Fruit fly (Drosophila melanogaster) whole organism, embryonic: ENCODE data around the gene Mdh1.

Experiments used
- Ada2b ChIP-seq: fragments of 200-800 bp; sonication (Bioruptor generic); IDR thresholded peaks from 2 replicates; pipeline ENCODE4 v1.3.6; 2022; ENCODE audit warnings: missing biosample characterization, missing genetic modification characterization
- BEAF-32 ChIP-seq: fragments of 200-800 bp; sonication (Bioruptor generic); optimal IDR thresholded peaks from 3 replicates; lab custom pipeline; 2017; ENCODE audit warnings: missing biosample characterization, missing genetic modification characterization, mild to moderate bottlenecking, moderate library complexity, missing genetic modification reagents
- CG10321 ChIP-seq: fragments of 200-800 bp; sonication (Bioruptor generic); IDR thresholded peaks from 2 replicates; pipeline ENCODE4 v1.3.6; 2022; ENCODE audit warnings: missing biosample characterization, missing genetic modification characterization
- CG10431 ChIP-seq: fragments of 200-800 bp; sonication (Bioruptor generic); optimal IDR thresholded peaks from 3 replicates; lab custom pipeline; 2018; ENCODE audit warnings: missing biosample characterization, mild to moderate bottlenecking, missing genetic modification characterization
- CG10654 ChIP-seq: fragments of 200-800 bp; sonication (Bioruptor generic); optimal IDR thresholded peaks from 2 replicates; lab custom pipeline; 2016; ENCODE audit warnings: missing biosample characterization, missing genetic modification characterization
- CG13424 ChIP-seq: fragments of 200-800 bp; sonication (Bioruptor generic); optimal IDR thresholded peaks from 2 replicates; lab custom pipeline; 2019; ENCODE audit warnings: missing biosample characterization, mild to moderate bottlenecking, missing genetic modification characterization, moderate library complexity
- CG13775 ChIP-seq: fragments of 200-800 bp; sonication (Bioruptor generic); optimal IDR thresholded peaks from 3 replicates; lab custom pipeline; 2017; ENCODE audit warnings: missing biosample characterization, mild to moderate bottlenecking, missing genetic modification characterization
- CG14050 ChIP-seq: fragments of 200-800 bp; sonication (Bioruptor generic); IDR thresholded peaks from 3 replicates; pipeline ENCODE4 v1.3.6; 2022; ENCODE audit warnings: missing biosample characterization, missing genetic modification characterization
- CG15269 ChIP-seq: fragments of 200-800 bp; sonication (Bioruptor generic); optimal IDR thresholded peaks from 2 replicates; lab custom pipeline; 2018; ENCODE audit warnings: missing biosample characterization, mild to moderate bottlenecking, missing genetic modification characterization, moderate library complexity
- CG18011 ChIP-seq: fragments of 200-800 bp; sonication (Bioruptor generic); optimal IDR thresholded peaks from 2 replicates; lab custom pipeline; 2017; ENCODE audit warnings: missing biosample characterization, missing genetic modification characterization, mild to moderate bottlenecking, moderate library complexity, missing genotype
- CG18764 ChIP-seq: fragments of 200-800 bp; sonication (Bioruptor generic); optimal IDR thresholded peaks from 3 replicates; lab custom pipeline; 2016; ENCODE audit warnings: missing biosample characterization, missing genetic modification characterization
- CG2116 ChIP-seq: fragments of 200-800 bp; sonication (Bioruptor generic); optimal IDR thresholded peaks from 3 replicates; lab custom pipeline; 2018; ENCODE audit warnings: missing biosample characterization, mild to moderate bottlenecking, missing genetic modification characterization
- CG30403 ChIP-seq: fragments of 200-800 bp; sonication (Bioruptor generic); optimal IDR thresholded peaks from 3 replicates; lab custom pipeline; 2016; ENCODE audit warnings: missing biosample characterization, missing genetic modification characterization
- CG3065 ChIP-seq: fragments of 200-800 bp; sonication (Bioruptor generic); optimal IDR thresholded peaks from 2 replicates; lab custom pipeline; 2016; ENCODE audit warnings: missing biosample characterization, missing genetic modification characterization
- CG32767 ChIP-seq: fragments of 200-800 bp; sonication (Bioruptor generic); IDR thresholded peaks from 2 replicates; pipeline ENCODE4 v1.3.6; 2022; ENCODE audit warnings: missing biosample characterization, missing genetic modification characterization
- CG4328 ChIP-seq: fragments of 200-800 bp; sonication (Bioruptor generic); optimal IDR thresholded peaks from 3 replicates; lab custom pipeline; 2017; ENCODE audit warnings: missing biosample characterization, missing genetic modification reagents, missing genetic modification characterization
- CG6791 ChIP-seq: fragments of 200-800 bp; sonication (Bioruptor generic); IDR thresholded peaks from 3 replicates; pipeline ENCODE4 v1.3.6; 2022; ENCODE audit warnings: missing biosample characterization, missing genetic modification characterization; ENCODE audit not compliant: partially characterized antibody
- CG7556 ChIP-seq: fragments of 200-800 bp; sonication (Bioruptor generic); optimal IDR thresholded peaks from 2 replicates; lab custom pipeline; 2017; ENCODE audit warnings: missing biosample characterization, mild to moderate bottlenecking, missing genetic modification characterization
- CG8388 ChIP-seq: fragments of 200-800 bp; sonication (Bioruptor generic); optimal IDR thresholded peaks from 2 replicates; lab custom pipeline; 2019; ENCODE audit warnings: missing biosample characterization, mild to moderate bottlenecking, missing genetic modification characterization, moderate library complexity
- CG9609 ChIP-seq: fragments of 200-800 bp; sonication (Bioruptor generic); optimal IDR thresholded peaks from 3 replicates; lab custom pipeline; 2016; ENCODE audit warnings: missing biosample characterization, missing genetic modification characterization
- Camta ChIP-seq: fragments of 200-800 bp; sonication (Bioruptor generic); optimal IDR thresholded peaks from 2 replicates; lab custom pipeline; 2016; ENCODE audit warnings: missing biosample characterization, missing genetic modification characterization
- CkIIα-i1 ChIP-seq: fragments of 200-800 bp; sonication (Bioruptor generic); IDR thresholded peaks from 2 replicates; pipeline ENCODE4 v1.3.6; 2022; ENCODE audit warnings: missing biosample characterization, missing genetic modification characterization
- Dip2 ChIP-seq: fragments of 200-800 bp; sonication (Bioruptor generic); IDR thresholded peaks from 2 replicates; pipeline ENCODE4 v1.3.6; 2022; ENCODE audit warnings: missing biosample characterization, missing genetic modification characterization
- E2f2 ChIP-seq: fragments of 200-800 bp; sonication (Bioruptor generic); IDR thresholded peaks from 2 replicates; pipeline ENCODE4 v1.3.6; 2022; ENCODE audit warnings: missing biosample characterization, missing genetic modification characterization
- H15 ChIP-seq: fragments of 200-800 bp; sonication (Bioruptor generic); IDR thresholded peaks from 3 replicates; pipeline ENCODE4 v1.3.6; 2022; ENCODE audit warnings: missing biosample characterization, missing genetic modification characterization
- HLHmδ ChIP-seq: fragments of 200-800 bp; sonication (Bioruptor generic); optimal IDR thresholded peaks from 2 replicates; lab custom pipeline; 2018; ENCODE audit warnings: missing biosample characterization, mild to moderate bottlenecking, missing genetic modification characterization, moderate library complexity
- HmgD ChIP-seq: fragments of 200-800 bp; sonication (Bioruptor generic); optimal IDR thresholded peaks from 3 replicates; lab custom pipeline; 2016; ENCODE audit warnings: missing biosample characterization, missing genetic modification characterization
- NK7.1 ChIP-seq: fragments of 200-800 bp; sonication (Bioruptor generic); optimal IDR thresholded peaks from 3 replicates; lab custom pipeline; 2016; ENCODE audit warnings: missing biosample characterization, missing genetic modification characterization
- Neu2 ChIP-seq: fragments of 200-800 bp; sonication (Bioruptor generic); optimal IDR thresholded peaks from 3 replicates; lab custom pipeline; 2016; ENCODE audit warnings: missing biosample characterization, missing genetic modification characterization, borderline replicate concordance
- Nf-YC ChIP-seq: fragments of 200-800 bp; optimal IDR thresholded peaks from 3 replicates; lab custom pipeline; 2019; ENCODE audit warnings: missing biosample characterization, mild to moderate bottlenecking, missing genetic modification characterization, moderate library complexity
- Oaz ChIP-seq: fragments of 200-800 bp; sonication (Bioruptor generic); IDR thresholded peaks from 2 replicates; pipeline ENCODE4 v1.3.6; 2022; ENCODE audit warnings: missing biosample characterization, missing genetic modification characterization
- al ChIP-seq: fragments of 200-800 bp; sonication (Bioruptor generic); IDR thresholded peaks from 2 replicates; pipeline ENCODE4 v1.3.6; 2022; ENCODE audit warnings: missing biosample characterization, missing genetic modification characterization
- ara ChIP-seq: fragments of 200-800 bp; sonication (Bioruptor generic); IDR thresholded peaks from 2 replicates; pipeline ENCODE4 v1.3.6; 2022; ENCODE audit warnings: missing biosample characterization, missing genetic modification characterization
- ash1 ChIP-seq: fragments of 200-800 bp; sonication (Bioruptor generic); optimal IDR thresholded peaks from 2 replicates; lab custom pipeline; 2018; ENCODE audit warnings: missing biosample characterization, mild to moderate bottlenecking, missing genetic modification characterization
- bab2 ChIP-seq: fragments of 200-800 bp; sonication (Bioruptor generic); optimal IDR thresholded peaks from 2 replicates; lab custom pipeline; 2016; ENCODE audit warnings: missing biosample characterization, missing genetic modification characterization
- disco-r ChIP-seq: fragments of 200-800 bp; sonication (Bioruptor generic); optimal IDR thresholded peaks from 2 replicates; lab custom pipeline; 2016; ENCODE audit warnings: missing biosample characterization, missing genetic modification characterization
- dpn ChIP-seq, 2 experiments: fragments of 200-800 bp; sonication (Bioruptor generic); optimal IDR thresholded peaks; 3 replicates each; lab custom pipeline; 2016; ENCODE audit warnings: missing biosample characterization in 2 of 2, missing genetic modification characterization in 2 of 2
- exex ChIP-seq: fragments of 200-800 bp; sonication (Bioruptor generic); optimal IDR thresholded peaks from 4 replicates; lab custom pipeline; 2018; ENCODE audit warnings: missing biosample characterization, mild to moderate bottlenecking, missing genetic modification characterization, moderate library complexity
- gcm ChIP-seq: fragments of 200-800 bp; sonication (Bioruptor generic); optimal IDR thresholded peaks from 2 replicates; lab custom pipeline; 2019; ENCODE audit warnings: missing biosample characterization, mild to moderate bottlenecking, missing genetic modification characterization, moderate library complexity
- gem ChIP-seq: fragments of 200-800 bp; sonication (Bioruptor generic); optimal IDR thresholded peaks from 2 replicates; lab custom pipeline; 2019; ENCODE audit warnings: missing biosample characterization, mild to moderate bottlenecking, missing genetic modification characterization, moderate library complexity
- gfzf ChIP-seq: fragments of 200-800 bp; sonication (Bioruptor generic); optimal IDR thresholded peaks from 2 replicates; lab custom pipeline; 2016; ENCODE audit warnings: missing biosample characterization, mild to moderate bottlenecking, missing genetic modification characterization, moderate library complexity
- kah ChIP-seq: fragments of 200-800 bp; sonication (Bioruptor generic); optimal IDR thresholded peaks from 2 replicates; lab custom pipeline; 2018; ENCODE audit warnings: missing biosample characterization, mild to moderate bottlenecking, missing genetic modification characterization
- kay ChIP-seq: fragments of 200-800 bp; sonication (Bioruptor generic); optimal IDR thresholded peaks from 2 replicates; lab custom pipeline; 2016; ENCODE audit warnings: missing biosample characterization, missing genetic modification characterization
- lola ChIP-seq, 3 experiments: fragments of >200 bp in 2 of 3; fragments of 200-800 bp in 1 of 3; sonication (Bioruptor generic) in 1 of 3; optimal IDR thresholded peaks; 2 replicates each; lab custom pipeline; 2017 to 2019; ENCODE audit warnings: missing biosample characterization in 3 of 3, missing genetic modification characterization in 3 of 3, mild to moderate bottlenecking in 1 of 3, moderate library complexity in 1 of 3
- p53 ChIP-seq: fragments of 200-800 bp; sonication (Bioruptor generic); optimal IDR thresholded peaks from 2 replicates; lab custom pipeline; 2016; ENCODE audit warnings: missing biosample characterization, missing genetic modification characterization
- peb ChIP-seq: fragments of 200-800 bp; sonication (Bioruptor generic); IDR thresholded peaks from 2 replicates; pipeline ENCODE4 v1.3.6; 2022; ENCODE audit warnings: missing biosample characterization, missing genetic modification characterization
- psq ChIP-seq: fragments of 200-800 bp; sonication (Bioruptor generic); optimal IDR thresholded peaks from 2 replicates; lab custom pipeline; 2017; ENCODE audit warnings: missing biosample characterization, missing genetic modification characterization
- ro ChIP-seq: fragments of 200-800 bp; sonication (Bioruptor generic); IDR thresholded peaks from 2 replicates; pipeline ENCODE4 v1.3.6; 2022; ENCODE audit warnings: missing biosample characterization, missing genetic modification characterization
- shn ChIP-seq: fragments of 200-800 bp; sonication (Bioruptor generic); optimal IDR thresholded peaks from 3 replicates; lab custom pipeline; 2016; ENCODE audit warnings: missing biosample characterization, missing genetic modification characterization
- sna ChIP-seq: fragments of 200-800 bp; sonication (Bioruptor generic); IDR thresholded peaks from 2 replicates; pipeline ENCODE4 v1.3.6; 2022; ENCODE audit warnings: missing biosample characterization, missing genetic modification characterization; ENCODE audit not compliant: partially characterized antibody
- sqz ChIP-seq: fragments of 200-800 bp; sonication (Bioruptor generic); optimal IDR thresholded peaks from 3 replicates; lab custom pipeline; 2018; ENCODE audit warnings: missing biosample characterization, mild to moderate bottlenecking, missing genetic modification characterization

Gene Mdh1

DNA sequence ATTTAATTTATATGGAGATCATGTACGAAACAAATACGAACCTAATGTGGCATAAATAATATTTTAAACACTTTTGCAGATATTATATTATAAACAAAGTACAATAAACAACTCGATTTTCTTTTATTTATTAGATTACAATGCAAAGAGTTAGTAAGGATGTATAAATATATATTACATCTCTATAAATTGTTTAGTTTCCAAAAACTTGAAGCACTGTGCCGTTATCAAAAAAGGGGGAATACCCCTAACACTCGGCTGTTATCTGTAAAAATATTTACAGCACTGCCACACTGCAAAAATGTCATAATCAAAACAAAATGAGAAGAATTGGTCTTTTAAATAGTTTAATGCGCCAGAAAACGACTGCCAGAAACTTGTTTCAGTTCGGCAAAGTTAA is 32.4 kb upstream of the Mdh1 start, which contains the start of gene CG5188 (continued):
- TF ChIP-seq BEAF-32 (GFP tag; lab: Kevin White, UChicago): peak; percentile 12
- TF ChIP-seq lola (GFP tag; optimal IDR thresholded peaks at IDR 0.05; lab: Kevin White, UChicago): peak in 1 of 3 experiments; percentile 37
- no peak for TF ChIP-seq CG10321 (GFP tag; lab: Robert Waterston, UW)
- no peak for TF ChIP-seq kay (GFP tag; lab: Kevin White, UChicago)
- no peak for TF ChIP-seq ro (GFP tag; lab: Robert Waterston, UW)
- TF ChIP-seq sqz (GFP tag; lab: Kevin White, UChicago): no peak
- TF ChIP-seq ara: no peak
- no peak for TF ChIP-seq HLHmδ (GFP tag; lab: Kevin White, UChicago)
- TF ChIP-seq gcm (GFP tag; lab: Kevin White, UChicago): peak; percentile 42
- no peak for TF ChIP-seq H15 (GFP tag; lab: Robert Waterston, UW)
- peak; percentile 99 for TF ChIP-seq CG8388 (GFP tag; lab: Kevin White, UChicago)
- TF ChIP-seq CG2116 (GFP tag; lab: Kevin White, UChicago): peak; percentile 23
- 0 out of 3 replicates have a peak, but pooled peaks have one; percentile 45 for TF ChIP-seq CG6791
- TF ChIP-seq CG10654: peak; percentile 26
- TF ChIP-seq NK7.1 (GFP tag; lab: Kevin White, UChicago): no peak
- no peak for TF ChIP-seq HmgD
- TF ChIP-seq CG15269 (tag; lab: Kevin White, UChicago): peak; percentile 69
- TF ChIP-seq sna (GFP tag; lab: Robert Waterston, UW): 0 out of 2 replicates have a peak, but pooled peaks have one; percentile 36
- peak; percentile 45 for TF ChIP-seq Nf-YC (tag; lab: Kevin White, UChicago)
- TF ChIP-seq dpn (GFP tag; optimal IDR thresholded peaks at IDR 0.05; lab: Kevin White, UChicago): peak; percentile 15 to 56
- TF ChIP-seq Ada2b (GFP tag; lab: Robert Waterston, UW): peak; percentile 62
- peak; percentile 29 for TF ChIP-seq CG13775 (GFP tag; lab: Kevin White, UChicago)
- TF ChIP-seq CG32767 (GFP tag; lab: Robert Waterston, UW): no peak
- TF ChIP-seq Camta (GFP tag; lab: Kevin White, UChicago): peak; percentile 2
- TF ChIP-seq gem (tag; lab: Kevin White, UChicago): peak; percentile 74
- peak; percentile 50 for TF ChIP-seq CG30403
- TF ChIP-seq CG10431 (GFP tag; lab: Kevin White, UChicago): peak; percentile 2
- no peak for TF ChIP-seq p53 (GFP tag; lab: Kevin White, UChicago)
- no peak for TF ChIP-seq peb (GFP tag; lab: Robert Waterston, UW)
- TF ChIP-seq al (GFP tag; lab: Robert Waterston, UW): 0 out of 2 replicates have a peak, but pooled peaks have one; percentile 31
- no peak for TF ChIP-seq CG4328
- TF ChIP-seq E2f2: peak; percentile 36; the same call in 1 of the 2 replicates
- no peak for TF ChIP-seq CG3065 (GFP tag; lab: Kevin White, UChicago)
- no peak for TF ChIP-seq CkIIα-i1 (GFP tag; lab: Robert Waterston, UW)
- no peak for TF ChIP-seq shn
- TF ChIP-seq ash1 (GFP tag; lab: Kevin White, UChicago): no peak
- TF ChIP-seq gfzf: peak; percentile 54
- TF ChIP-seq CG9609 (GFP tag; lab: Kevin White, UChicago): no peak
- TF ChIP-seq disco-r (GFP tag; lab: Kevin White, UChicago): no peak
- TF ChIP-seq CG18764 (GFP tag; lab: Kevin White, UChicago): peak; percentile 43
- no peak for TF ChIP-seq Oaz (GFP tag; lab: Robert Waterston, UW)
- TF ChIP-seq CG14050 (GFP tag; lab: Robert Waterston, UW): no peak
- no peak for TF ChIP-seq bab2
- TF ChIP-seq CG18011: no peak
- no peak for TF ChIP-seq psq (GFP tag; lab: Kevin White, UChicago)
- TF ChIP-seq exex: no peak
- TF ChIP-seq CG7556 (GFP tag; lab: Kevin White, UChicago): peak; percentile 60
- TF ChIP-seq Dip2 (GFP tag; lab: Robert Waterston, UW): no peak
- TF ChIP-seq CG13424: peak; percentile 64
- TF ChIP-seq kah (GFP tag; lab: Kevin White, UChicago): no peak
- no peak for TF ChIP-seq Neu2
